Fruit fly (Drosophila melanogaster) whole organism, embryonic: ENCODE results near the gene Nasp.

Experiments
- Awh ChIP-seq: fragments of 200-800 bp; sonication (Bioruptor generic); IDR thresholded peaks from 2 replicates; pipeline ENCODE4, ENCODE4 v1.3.6; 2022; ENCODE audit warnings: missing biosample characterization, missing genetic modification characterization
- CG10147 ChIP-seq: fragments of 200-800 bp; sonication (Bioruptor generic); optimal IDR thresholded peaks from 2 replicates; lab custom pipeline; 2019; ENCODE audit warnings: missing biosample characterization, mild to moderate bottlenecking, missing genetic modification characterization, moderate library complexity
- CG11093 ChIP-seq: fragments of 200-800 bp; sonication (Bioruptor generic); IDR thresholded peaks from 3 replicates; pipeline ENCODE4 v1.3.6; 2022; ENCODE audit warnings: missing biosample characterization, missing genetic modification characterization
- CG11456 ChIP-seq: fragments of 200-800 bp; sonication (Bioruptor generic); IDR thresholded peaks from 3 replicates; pipeline ENCODE4 v1.3.6; 2022; ENCODE audit warnings: missing biosample characterization, missing genetic modification characterization
- CG1233 ChIP-seq: fragments of 200-800 bp; sonication (Bioruptor generic); optimal IDR thresholded peaks from 4 replicates; lab custom pipeline; 2018; ENCODE audit warnings: missing biosample characterization, mild to moderate bottlenecking, missing genetic modification characterization
- CG12769 ChIP-seq: fragments of 200-800 bp; sonication (Bioruptor generic); optimal IDR thresholded peaks from 2 replicates; lab custom pipeline; 2019; ENCODE audit warnings: missing biosample characterization, mild to moderate bottlenecking, missing genetic modification characterization, moderate library complexity
- CG13296 ChIP-seq: fragments of 200-800 bp; sonication (Bioruptor generic); optimal IDR thresholded peaks from 3 replicates; lab custom pipeline; 2018; ENCODE audit warnings: missing biosample characterization, mild to moderate bottlenecking, missing genetic modification characterization
- CG13775 ChIP-seq: fragments of 200-800 bp; sonication (Bioruptor generic); optimal IDR thresholded peaks from 3 replicates; lab custom pipeline; 2017; ENCODE audit warnings: missing biosample characterization, mild to moderate bottlenecking, missing genetic modification characterization
- CG13894 ChIP-seq: fragments of 200-800 bp; sonication (Bioruptor generic); optimal IDR thresholded peaks from 3 replicates; lab custom pipeline; 2018; ENCODE audit warnings: missing biosample characterization, mild to moderate bottlenecking, missing genetic modification characterization, moderate library complexity
- CG15514 ChIP-seq: fragments of 200-800 bp; sonication (Bioruptor generic); optimal IDR thresholded peaks from 3 replicates; lab custom pipeline; 2017; ENCODE audit warnings: missing biosample characterization, missing genetic modification characterization, mild to moderate bottlenecking, moderate library complexity, missing genetic modification reagents
- CG17802 ChIP-seq: fragments of 200-800 bp; sonication (Bioruptor generic); optimal IDR thresholded peaks from 2 replicates; lab custom pipeline; 2018; ENCODE audit warnings: missing biosample characterization, mild to moderate bottlenecking, missing genetic modification characterization, moderate library complexity
- CG17829 ChIP-seq: fragments of 200-800 bp; optimal IDR thresholded peaks from 2 replicates; lab custom pipeline; 2019; ENCODE audit warnings: missing biosample characterization, mild to moderate bottlenecking, missing genetic modification characterization, moderate library complexity
- CG34376 ChIP-seq: fragments of 200-800 bp; sonication (Bioruptor generic); optimal IDR thresholded peaks from 2 replicates; lab custom pipeline; 2018; ENCODE audit warnings: missing biosample characterization, mild to moderate bottlenecking, missing genetic modification characterization
- CG4854 ChIP-seq: fragments of 200-800 bp; sonication (Bioruptor generic); optimal IDR thresholded peaks from 2 replicates; lab custom pipeline; 2016; ENCODE audit warnings: missing biosample characterization, missing genetic modification characterization, inconsistent platforms
- CG7987 ChIP-seq: fragments of 200-800 bp; sonication (Bioruptor generic); optimal IDR thresholded peaks from 2 replicates; lab custom pipeline; 2018; ENCODE audit warnings: missing biosample characterization, mild to moderate bottlenecking, missing genetic modification characterization, moderate library complexity
- CG8290 ChIP-seq, 3 experiments: fragments of 200-800 bp; sonication (Bioruptor generic); optimal IDR thresholded peaks; 2 replicates each; lab custom pipeline; 2016 to 2019; ENCODE audit warnings: missing biosample characterization in 3 of 3, missing genetic modification characterization in 3 of 3, mild to moderate bottlenecking in 2 of 3, moderate library complexity in 1 of 3
- Deaf1 ChIP-seq: fragments of 200-800 bp; optimal IDR thresholded peaks from 3 replicates; lab custom pipeline; 2019; ENCODE audit warnings: missing biosample characterization, mild to moderate bottlenecking, missing genetic modification characterization, moderate library complexity
- Eip74EF ChIP-seq, 2 experiments: fragments of 200-800 bp in 1 of 2; fragments of >200 bp in 1 of 2; sonication (Bioruptor generic) in 1 of 2; optimal IDR thresholded peaks; 2 replicates each; lab custom pipeline; 2017 to 2019; ENCODE audit warnings: missing biosample characterization in 2 of 2, missing genetic modification characterization in 2 of 2, mild to moderate bottlenecking in 1 of 2, moderate library complexity in 1 of 2
- Ets97D ChIP-seq: fragments of 200-800 bp; sonication (Bioruptor generic); optimal IDR thresholded peaks from 3 replicates; lab custom pipeline; 2016; ENCODE audit warnings: missing biosample characterization, missing genetic modification characterization
- HLH3B ChIP-seq: fragments of 200-800 bp; sonication (Bioruptor generic); IDR thresholded peaks from 2 replicates; pipeline ENCODE4 v1.3.6; 2022; ENCODE audit warnings: missing biosample characterization, missing genetic modification characterization
- Hmr ChIP-seq: fragments of 200-800 bp; sonication (Bioruptor generic); optimal IDR thresholded peaks from 3 replicates; lab custom pipeline; 2017; ENCODE audit warnings: mild to moderate bottlenecking, missing biosample characterization, missing genetic modification reagents, missing genetic modification characterization
- Hr78 ChIP-seq, 2 experiments: fragments of 200-800 bp in 1 of 2; fragments of >200 bp in 1 of 2; sonication (Bioruptor generic) in 1 of 2; optimal IDR thresholded peaks; 2 replicates each; lab custom pipeline; 2017 to 2019; ENCODE audit warnings: missing biosample characterization in 2 of 2, missing genetic modification characterization in 2 of 2, mild to moderate bottlenecking in 1 of 2, moderate library complexity in 1 of 2
- Med ChIP-seq: fragments of 200-800 bp; sonication (Bioruptor generic); peaks from one replicate; lab custom pipeline; 2016; ENCODE audit warnings: missing biosample characterization, missing genetic modification characterization, mild to moderate bottlenecking, inconsistent platforms, moderate library complexity
- Myb ChIP-seq: fragments of 200-800 bp; sonication (Bioruptor generic); optimal IDR thresholded peaks from 2 replicates; lab custom pipeline; 2016; ENCODE audit warnings: missing biosample characterization, missing genetic modification characterization
- NC2α ChIP-seq: fragments of 200-800 bp; sonication (Bioruptor generic); optimal IDR thresholded peaks from 2 replicates; lab custom pipeline; 2016; ENCODE audit warnings: missing biosample characterization, missing genetic modification characterization
- abd-A ChIP-seq: fragments of 200-800 bp; sonication (Bioruptor generic); optimal IDR thresholded peaks from 3 replicates; lab custom pipeline; 2019; ENCODE audit warnings: missing biosample characterization, mild to moderate bottlenecking, missing genetic modification characterization, moderate library complexity
- bigmax ChIP-seq: fragments of 200-800 bp; sonication (Bioruptor generic); optimal IDR thresholded peaks from 2 replicates; lab custom pipeline; 2018; ENCODE audit warnings: missing biosample characterization, mild to moderate bottlenecking, missing genetic modification characterization
- chinmo ChIP-seq: fragments of 200-800 bp; sonication (Bioruptor generic); IDR thresholded peaks from 4 replicates; pipeline ENCODE4 v1.3.6; 2022; ENCODE audit warnings: missing biosample characterization, missing genetic modification characterization; ENCODE audit not compliant: partially characterized antibody
- chn ChIP-seq: fragments of 200-800 bp; sonication (Bioruptor generic); optimal IDR thresholded peaks from 2 replicates; lab custom pipeline; 2016; ENCODE audit warnings: missing biosample characterization, missing genetic modification characterization
- cwo ChIP-seq: fragments of 200-800 bp; sonication (Bioruptor generic); optimal IDR thresholded peaks from 3 replicates; lab custom pipeline; 2017; ENCODE audit warnings: missing biosample characterization, missing genetic modification characterization, mild to moderate bottlenecking, moderate library complexity, missing genetic modification reagents
- dysf ChIP-seq: fragments of 200-800 bp; sonication (Bioruptor generic); IDR thresholded peaks from 3 replicates; pipeline ENCODE4 v1.3.6; 2022; ENCODE audit warnings: missing biosample characterization, missing genetic modification characterization
- fd96Cb ChIP-seq: fragments of 200-800 bp; sonication (Bioruptor generic); optimal IDR thresholded peaks from 2 replicates; lab custom pipeline; 2018; ENCODE audit warnings: missing biosample characterization, mild to moderate bottlenecking, missing genetic modification characterization, moderate library complexity
- gcm ChIP-seq: fragments of 200-800 bp; sonication (Bioruptor generic); optimal IDR thresholded peaks from 2 replicates; lab custom pipeline; 2019; ENCODE audit warnings: missing biosample characterization, mild to moderate bottlenecking, missing genetic modification characterization, moderate library complexity
- gsb-n ChIP-seq: fragments of 200-800 bp; sonication (Bioruptor generic); optimal IDR thresholded peaks from 3 replicates; lab custom pipeline; 2018; ENCODE audit warnings: missing biosample characterization, mild to moderate bottlenecking, missing genetic modification characterization
- lab ChIP-seq: fragments of 200-800 bp; sonication (Bioruptor generic); optimal IDR thresholded peaks from 3 replicates; lab custom pipeline; 2017; ENCODE audit warnings: missing biosample characterization, missing genetic modification characterization, mild to moderate bottlenecking, moderate library complexity, missing genetic modification reagents
- lbe ChIP-seq: fragments of 200-800 bp; sonication (Bioruptor generic); optimal IDR thresholded peaks from 2 replicates; lab custom pipeline; 2016; ENCODE audit warnings: missing biosample characterization, mild to moderate bottlenecking, missing genetic modification characterization
- pb ChIP-seq: fragments of 200-800 bp; sonication (Bioruptor generic); optimal IDR thresholded peaks from 3 replicates; lab custom pipeline; 2016; ENCODE audit warnings: missing biosample characterization, missing genetic modification characterization
- pho ChIP-seq: fragments of 200-800 bp; sonication (Bioruptor generic); optimal IDR thresholded peaks from 2 replicates; lab custom pipeline; 2016; ENCODE audit warnings: missing biosample characterization, missing genetic modification characterization
- pnt ChIP-seq: fragments of 200-800 bp; sonication (Bioruptor generic); optimal IDR thresholded peaks from 3 replicates; lab custom pipeline; 2016; ENCODE audit warnings: missing biosample characterization, missing genetic modification characterization
- pzg ChIP-seq: fragments of 200-800 bp; sonication (Bioruptor generic); optimal IDR thresholded peaks from 3 replicates; lab custom pipeline; 2018; ENCODE audit warnings: missing biosample characterization, mild to moderate bottlenecking, missing genetic modification characterization, moderate library complexity
- scrt ChIP-seq: fragments of 200-800 bp; sonication (Bioruptor generic); optimal IDR thresholded peaks from 2 replicates; lab custom pipeline; 2018; ENCODE audit warnings: missing biosample characterization, mild to moderate bottlenecking, missing genetic modification characterization, moderate library complexity
- sd ChIP-seq: fragments of 200-800 bp; sonication (Bioruptor generic); optimal IDR thresholded peaks from 3 replicates; lab custom pipeline; 2018; ENCODE audit warnings: missing biosample characterization, mild to moderate bottlenecking, missing genetic modification characterization, moderate library complexity
- sisA ChIP-seq: fragments of 200-800 bp; sonication (Bioruptor generic); IDR thresholded peaks from 2 replicates; pipeline ENCODE4 v1.3.6; 2022; ENCODE audit warnings: missing biosample characterization, missing genetic modification characterization
- tin ChIP-seq: fragments of 200-800 bp; sonication (Bioruptor generic); optimal IDR thresholded peaks from 3 replicates; lab custom pipeline; 2016; ENCODE audit warnings: missing biosample characterization, missing genetic modification characterization
- trem ChIP-seq: fragments of 200-800 bp; optimal IDR thresholded peaks from 3 replicates; lab custom pipeline; 2019; ENCODE audit warnings: missing biosample characterization, mild to moderate bottlenecking, missing genetic modification characterization, moderate library complexity
- unc-4 ChIP-seq: fragments of 200-800 bp; sonication (Bioruptor generic); IDR thresholded peaks from 2 replicates; pipeline ENCODE4 v1.3.6; 2022; ENCODE audit warnings: missing biosample characterization, missing genetic modification characterization; ENCODE audit not compliant: partially characterized antibody
- vvl ChIP-seq: fragments of 200-800 bp; sonication (Bioruptor generic); IDR thresholded peaks from 2 replicates; pipeline ENCODE4 v1.3.6; 2022; ENCODE audit warnings: missing biosample characterization, missing genetic modification characterization

Nasp gene

DNA sequence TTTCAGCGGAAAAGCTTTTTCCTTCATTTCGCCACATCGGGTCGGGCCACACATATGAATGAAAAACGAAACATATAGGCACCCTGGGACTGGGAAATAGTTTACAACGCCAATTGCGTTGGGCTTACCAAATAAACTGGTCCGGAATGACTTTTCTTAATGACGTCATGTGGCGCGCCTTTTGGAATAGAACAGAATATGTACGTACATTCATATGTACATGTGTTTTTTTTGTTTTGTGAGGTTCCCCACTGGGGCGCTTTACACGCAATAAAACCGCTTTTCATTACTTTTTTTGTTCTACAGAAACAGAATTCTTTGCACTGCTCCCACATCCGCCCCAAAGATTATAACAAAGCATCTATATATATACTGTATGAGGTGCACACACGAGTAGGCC lies 50.7 kb downstream of the Nasp start (continued):
- TF ChIP-seq sd (tag; lab: Kevin White, UChicago) (peak; percentile 68), sisA (no peak), gcm (GFP tag; lab: Kevin White, UChicago) (no peak), pho (no peak), CG13894 (tag; lab: Kevin White, UChicago) (peak; percentile 60)

DNA sequence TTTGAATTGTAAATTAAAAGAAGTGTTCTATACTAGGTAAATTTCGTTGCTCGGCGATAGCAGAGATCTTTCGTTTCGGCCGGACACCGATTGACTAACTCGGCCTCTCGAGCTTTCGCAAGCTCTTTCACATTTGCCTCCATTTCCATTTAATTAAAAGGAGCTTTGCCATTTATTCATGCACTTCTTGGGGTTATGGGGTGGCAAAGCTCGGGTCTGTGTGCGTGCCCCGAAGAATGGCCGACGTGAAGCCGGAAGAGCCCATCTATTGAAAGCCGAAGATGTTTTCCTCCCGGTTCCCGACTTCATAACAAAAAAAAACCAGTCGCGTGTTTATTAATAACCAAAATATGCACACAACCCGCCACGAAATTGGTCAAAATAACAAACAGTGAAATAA lies 52.3 kb downstream of the Nasp start:
- TF ChIP-seq CG34376 (GFP tag; lab: Kevin White, UChicago), result peak; percentile 55
- peak; percentile 33 for TF ChIP-seq bigmax (GFP tag; lab: Kevin White, UChicago)
- TF ChIP-seq chinmo, result peak; percentile 89
- TF ChIP-seq Awh (GFP tag; lab: Robert Waterston, UW), result no peak
- peak; percentile 54 for TF ChIP-seq CG12769 (tag; lab: Kevin White, UChicago)
- peak; percentile 76 for TF ChIP-seq abd-A
- TF ChIP-seq pzg (GFP tag; lab: Kevin White, UChicago), result peak; percentile 3
- TF ChIP-seq Hmr (GFP tag; lab: Kevin White, UChicago), result peak; percentile 20
- TF ChIP-seq CG13296, result peak; percentile 38
- no peak for TF ChIP-seq cwo (GFP tag; lab: Kevin White, UChicago)
- no peak for TF ChIP-seq fd96Cb
- TF ChIP-seq lab (GFP tag; lab: Kevin White, UChicago), result peak; percentile 39
- peak; percentile 12 for TF ChIP-seq CG7987 (GFP tag; lab: Kevin White, UChicago)
- TF ChIP-seq scrt, result peak; percentile 6
- TF ChIP-seq CG13894 (tag; lab: Kevin White, UChicago), result peak; percentile 90
- no peak for TF ChIP-seq CG8290 (GFP tag; optimal IDR thresholded peaks at IDR 0.05; lab: Kevin White, UChicago)
- peak in 1 of 2 experiments; percentile 11 for TF ChIP-seq CG8290 (tag; optimal IDR thresholded peaks at IDR 0.05; lab: Kevin White, UChicago)
- TF ChIP-seq pb (GFP tag; lab: Kevin White, UChicago), result no peak
- peak; percentile 54; the same call in 1 of the 2 replicates for TF ChIP-seq vvl
- no peak for TF ChIP-seq CG10147 (GFP tag; lab: Kevin White, UChicago)
- no peak for TF ChIP-seq trem (tag; lab: Kevin White, UChicago)
- TF ChIP-seq CG15514, result peak; percentile 10
- peak in 1 of 2 experiments; percentile 66 for TF ChIP-seq Eip74EF (GFP tag; optimal IDR thresholded peaks at IDR 0.05; lab: Kevin White, UChicago)
- TF ChIP-seq Ets97D (GFP tag; lab: Kevin White, UChicago), result peak; percentile 16
- TF ChIP-seq HLH3B (GFP tag; lab: Robert Waterston, UW), result no peak
- peak in 1 of 2 experiments; percentile 65 for TF ChIP-seq Hr78 (GFP tag; optimal IDR thresholded peaks at IDR 0.05; lab: Kevin White, UChicago)
- no peak for TF ChIP-seq pnt
- TF ChIP-seq Deaf1 (tag; lab: Kevin White, UChicago), result peak; percentile 93
- peak; percentile 72 for TF ChIP-seq Med (GFP tag; lab: Kevin White, UChicago)
- TF ChIP-seq dysf (GFP tag; lab: Robert Waterston, UW), result peak; percentile 26; the same call in 1 of the 3 replicates

DNA sequence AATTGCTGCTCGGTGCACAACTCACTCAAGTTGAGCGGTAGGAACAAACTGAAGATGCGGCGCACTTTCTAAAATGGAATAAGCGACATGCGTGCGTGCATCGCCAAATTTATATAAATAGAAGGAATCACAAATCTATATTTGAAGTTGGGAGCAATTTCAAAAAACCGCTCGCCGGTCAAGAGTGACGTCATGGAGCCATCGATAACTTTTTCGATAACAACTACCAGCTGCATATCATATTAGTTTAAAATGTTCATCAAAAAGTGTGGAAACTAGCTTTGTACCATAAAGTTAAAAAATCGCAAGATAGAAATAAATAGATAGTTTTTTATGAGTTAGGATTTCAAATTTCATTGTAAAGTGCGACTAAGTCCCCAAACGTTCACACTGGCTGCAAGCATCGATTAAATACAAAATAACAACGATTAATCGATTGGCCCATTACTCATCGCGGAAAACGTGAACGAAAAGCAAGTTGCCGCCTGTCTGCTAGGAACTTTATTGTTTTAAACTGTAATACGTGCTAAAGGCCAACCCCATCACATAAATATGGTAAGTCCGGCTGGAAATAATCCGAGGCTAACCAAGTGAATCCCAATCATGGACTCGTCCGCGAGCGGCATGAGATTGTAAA lies 53.6 kb downstream of the Nasp start, which contains the start of the genes Pif1A, Pif1B and CCT7:
TSS of gene Pif1A (minus strand) at position 51 of the 637 bp plus-strand sequence.
TSS of gene Pif1B (minus strand) at position 51 of the 637 bp plus-strand sequence.
TSS of gene CCT7 (plus strand) at position 439 of the 637 bp plus-strand sequence.
- TF ChIP-seq CG1233 (GFP tag; lab: Kevin White, UChicago), result no peak
- no peak for TF ChIP-seq CG11093
- no peak for TF ChIP-seq gsb-n (tag; lab: Kevin White, UChicago)
- peak; percentile 5 for TF ChIP-seq CG13775 (GFP tag; lab: Kevin White, UChicago)
- peak; percentile 78 for TF ChIP-seq CG17802 (tag; lab: Kevin White, UChicago)
- no peak for TF ChIP-seq NC2α (GFP tag; lab: Kevin White, UChicago)
- TF ChIP-seq chn (GFP tag; lab: Kevin White, UChicago), result no peak
- TF ChIP-seq CG11456 (GFP tag; lab: Robert Waterston, UW), result no peak
- TF ChIP-seq unc-4 (GFP tag; lab: Robert Waterston, UW), result peak; percentile 92
- peak; percentile 2 for TF ChIP-seq CG4854 (GFP tag; lab: Kevin White, UChicago)
- peak; percentile 4 for TF ChIP-seq tin
- TF ChIP-seq CG17829, result peak; percentile 40
- no peak for TF ChIP-seq lbe
- peak; percentile 86 for TF ChIP-seq Myb (GFP tag; lab: Kevin White, UChicago)
